Worm (Caenorhabditis elegans) whole organism, young adult: Measurements from ENCODE around the gene ttr-57.
"Not testable (repeated sequence)": the region's sequence is repeated elsewhere in the genome, so short reads cannot be mapped to it uniquely, and the experiment has no call there.

ENCODE experiments used
- C06A6.2 ChIP-seq: fragments of 200-800 bp; sonication (Bioruptor generic); conservative IDR thresholded peaks from 2 replicates; pipeline ENCODE4 v1.3.6; 2022; ENCODE audit warnings: missing genetic modification characterization, missing compliant biosample characterization
- F22D6.2 ChIP-seq: sonication (generic microtip); optimal IDR thresholded peaks from 2 replicates; lab custom pipeline; 2016; ENCODE audit warnings: mild to moderate bottlenecking, missing genetic modification characterization, missing compliant biosample characterization
- F37B4.10 ChIP-seq: fragments of 200-800 bp; sonication (Bioruptor generic); IDR thresholded peaks from 2 replicates; pipeline ENCODE4 v1.3.6; 2022; ENCODE audit warnings: missing genetic modification characterization, missing compliant biosample characterization
- F49E8.2 ChIP-seq: sonication (generic microtip); optimal IDR thresholded peaks from 3 replicates; lab custom pipeline; 2017; ENCODE audit warnings: missing genetic modification characterization, mild to moderate bottlenecking, missing compliant biosample characterization, antibody characterized with exemption, moderate library complexity; ENCODE audit not compliant: insufficient read depth
- F57C9.4 ChIP-seq: sonication (generic microtip); optimal IDR thresholded peaks from 2 replicates; lab custom pipeline; 2017; ENCODE audit warnings: mild to moderate bottlenecking, missing genetic modification characterization, missing compliant biosample characterization
- Y53F4B.3 ChIP-seq: fragments of 200-800 bp; sonication (Bioruptor generic); IDR thresholded peaks from 2 replicates; pipeline ENCODE4 v1.3.6; 2022; ENCODE audit warnings: missing genetic modification reagents, missing genetic modification characterization, missing compliant biosample characterization
- bed-1 ChIP-seq: fragments of 200-800 bp; sonication (Bioruptor generic); IDR thresholded peaks from 2 replicates; pipeline ENCODE4 v1.3.6; 2022; ENCODE audit warnings: missing genetic modification reagents, missing genetic modification characterization, missing compliant biosample characterization
- bed-2 ChIP-seq: fragments of 200-800 bp; sonication (Bioruptor generic); IDR thresholded peaks from 2 replicates; pipeline ENCODE4 v1.3.6; 2022; ENCODE audit warnings: missing genetic modification reagents, missing genetic modification characterization, missing compliant biosample characterization
- ccch-3 ChIP-seq: fragments of 200-800 bp; sonication (Bioruptor generic); optimal IDR thresholded peaks from 2 replicates; lab custom pipeline; 2018; ENCODE audit warnings: mild to moderate bottlenecking, missing genetic modification characterization, missing compliant biosample characterization
- ceh-100 ChIP-seq: fragments of 200-800 bp; sonication (Bioruptor generic); IDR thresholded peaks from 2 replicates; pipeline ENCODE4 v1.3.6; 2022; ENCODE audit warnings: missing genetic modification reagents, missing genetic modification characterization, missing compliant biosample characterization
- ceh-27 ChIP-seq: fragments of 200-800 bp; sonication (Bioruptor generic); optimal IDR thresholded peaks from 2 replicates; lab custom pipeline; 2018; ENCODE audit warnings: mild to moderate bottlenecking, missing genetic modification characterization, moderate library complexity, missing compliant biosample characterization
- efl-1 ChIP-seq: fragments of 150-350 bp; optimal IDR thresholded peaks from 2 replicates; lab custom pipeline; 2014; ENCODE audit warnings: missing biosample characterization, missing genetic modification reagents, missing genetic modification characterization
- ekl-4 ChIP-seq: fragments of 200-800 bp; sonication (Bioruptor generic); IDR thresholded peaks from 2 replicates; pipeline ENCODE4 v1.3.6; 2022; ENCODE audit warnings: missing genetic modification reagents, missing genetic modification characterization, missing compliant biosample characterization
- fkh-3 ChIP-seq: sonication (generic microtip); optimal IDR thresholded peaks from 2 replicates; lab custom pipeline; 2016; ENCODE audit warnings: mild to moderate bottlenecking, missing genetic modification characterization, missing compliant biosample characterization
- hlh-26 ChIP-seq: fragments of 200-800 bp; sonication (Bioruptor generic); conservative IDR thresholded peaks from 2 replicates; pipeline ENCODE4 v1.3.6; 2022; ENCODE audit warnings: missing genetic modification reagents, missing genetic modification characterization, missing compliant biosample characterization
- hmg-1.2 ChIP-seq: fragments of 200-800 bp; sonication (Bioruptor generic); IDR thresholded peaks from 2 replicates; pipeline ENCODE4 v1.3.6; 2022; ENCODE audit warnings: missing genetic modification reagents, missing genetic modification characterization, missing compliant biosample characterization
- let-526 ChIP-seq: fragments of 200-800 bp; sonication (Bioruptor generic); IDR thresholded peaks from 2 replicates; pipeline ENCODE4 v1.3.6; 2022; ENCODE audit warnings: missing genetic modification reagents, missing genetic modification characterization, missing compliant biosample characterization
- lin-40 ChIP-seq: sonication (generic microtip); optimal IDR thresholded peaks from 2 replicates; lab custom pipeline; 2016; ENCODE audit warnings: missing genetic modification characterization, mild to moderate bottlenecking, missing compliant biosample characterization, missing genotype, missing genetic modification reagents
- lir-1 ChIP-seq: fragments of 200-800 bp; sonication (Bioruptor generic); conservative IDR thresholded peaks from 2 replicates; pipeline ENCODE4 v1.3.6; 2022; ENCODE audit warnings: missing genetic modification reagents, missing genetic modification characterization, missing compliant biosample characterization
- madf-10 ChIP-seq: sonication (generic microtip); optimal IDR thresholded peaks from 2 replicates; lab custom pipeline; 2016; ENCODE audit warnings: mild to moderate bottlenecking, missing genetic modification characterization, missing compliant biosample characterization
- mcd-1 ChIP-seq: fragments of 200-800 bp; sonication (Bioruptor generic); IDR thresholded peaks from 2 replicates; pipeline ENCODE4 v1.3.6; 2022; ENCODE audit warnings: missing genetic modification reagents, missing genetic modification characterization, missing compliant biosample characterization
- mes-4 ChIP-seq: sonication (generic microtip); optimal IDR thresholded peaks from 2 replicates; lab custom pipeline; 2016; ENCODE audit warnings: missing genotype, missing genetic modification characterization, missing compliant biosample characterization
- nfya-1 ChIP-seq: sonication (generic microtip); optimal IDR thresholded peaks from 2 replicates; lab custom pipeline; 2017; ENCODE audit warnings: antibody characterized with exemption, missing compliant biosample characterization, missing genetic modification characterization, borderline replicate concordance; ENCODE audit not compliant: insufficient read depth
- nfya-2 ChIP-seq: fragments of 200-800 bp; sonication (Bioruptor generic); IDR thresholded peaks from 2 replicates; pipeline ENCODE4 v1.3.6; 2022; ENCODE audit warnings: missing genetic modification reagents, missing genetic modification characterization, missing compliant biosample characterization
- nfyb-1 ChIP-seq: fragments of 200-800 bp; sonication (Bioruptor generic); IDR thresholded peaks from 2 replicates; pipeline ENCODE4 v1.3.6; 2022; ENCODE audit warnings: missing genetic modification reagents, missing genetic modification characterization, missing compliant biosample characterization
- nhr-27 ChIP-seq: fragments of 200-800 bp; sonication (Bioruptor generic); optimal IDR thresholded peaks from 2 replicates; lab custom pipeline; 2018; ENCODE audit warnings: mild to moderate bottlenecking, missing genetic modification characterization, moderate library complexity, missing compliant biosample characterization
- nhr-80 ChIP-seq: sonication (generic microtip); optimal IDR thresholded peaks from 2 replicates; lab custom pipeline; 2016; ENCODE audit warnings: missing genetic modification characterization, missing compliant biosample characterization
- nhr-90 ChIP-seq: sonication (generic microtip); optimal IDR thresholded peaks from 2 replicates; lab custom pipeline; 2016; ENCODE audit warnings: missing genotype, mild to moderate bottlenecking, missing genetic modification characterization, missing compliant biosample characterization
- pbrm-1 ChIP-seq: fragments of 200-800 bp; sonication (Bioruptor generic); IDR thresholded peaks from 2 replicates; pipeline ENCODE4 v1.3.6; 2022; ENCODE audit warnings: missing genetic modification reagents, missing genetic modification characterization, missing compliant biosample characterization
- rcor-1 ChIP-seq: fragments of 200-800 bp; sonication (Bioruptor generic); IDR thresholded peaks from 2 replicates; pipeline ENCODE4 v1.3.6; 2022; ENCODE audit warnings: missing genetic modification reagents, missing genetic modification characterization, missing compliant biosample characterization
- repo-1 ChIP-seq: sonication (generic microtip); optimal IDR thresholded peaks from 2 replicates; lab custom pipeline; 2017; ENCODE audit warnings: mild to moderate bottlenecking, missing genetic modification characterization, missing compliant biosample characterization
- sdz-38 ChIP-seq: sonication (generic microtip); optimal IDR thresholded peaks from 2 replicates; lab custom pipeline; 2016; ENCODE audit warnings: missing genotype, missing genetic modification characterization, missing compliant biosample characterization
- snpc-1.3 ChIP-seq: sonication (generic microtip); optimal IDR thresholded peaks from 2 replicates; lab custom pipeline; 2017; ENCODE audit warnings: missing genetic modification characterization, mild to moderate bottlenecking, missing compliant biosample characterization, antibody characterized with exemption, moderate library complexity, missing genotype, missing genetic modification reagents; ENCODE audit not compliant: insufficient read depth
- sptf-2 ChIP-seq: fragments of 200-800 bp; sonication (Bioruptor generic); optimal IDR thresholded peaks from 2 replicates; lab custom pipeline; 2018; ENCODE audit warnings: mild to moderate bottlenecking, missing genetic modification characterization, missing compliant biosample characterization
- unc-130 ChIP-seq: sonication (generic microtip); optimal IDR thresholded peaks from 2 replicates; lab custom pipeline; 2016; ENCODE audit warnings: missing genetic modification reagents, missing genetic modification characterization, missing compliant biosample characterization
- unc-62 ChIP-seq: fragments of 150-350 bp; optimal IDR thresholded peaks from 2 replicates; lab custom pipeline; 2014; ENCODE audit warnings: missing biosample characterization, missing genetic modification reagents, missing genetic modification characterization
- xnd-1 ChIP-seq: sonication (generic microtip); optimal IDR thresholded peaks from 2 replicates; lab custom pipeline; 2016; ENCODE audit warnings: missing genotype, missing genetic modification reagents, missing genetic modification characterization, missing compliant biosample characterization
- zim-3 ChIP-seq: sonication (generic microtip); optimal IDR thresholded peaks from 2 replicates; lab custom pipeline; 2017; ENCODE audit warnings: mild to moderate bottlenecking, missing genetic modification characterization, moderate library complexity, missing compliant biosample characterization
- ztf-18 ChIP-seq: sonication (generic microtip); optimal IDR thresholded peaks from 2 replicates; lab custom pipeline; 2016; ENCODE audit warnings: missing genotype, mild to moderate bottlenecking, missing genetic modification characterization, missing compliant biosample characterization
- ztf-26 ChIP-seq: sonication (generic microtip); optimal IDR thresholded peaks from 2 replicates; lab custom pipeline; 2017; ENCODE audit warnings: missing genetic modification characterization, missing compliant biosample characterization
- ztf-6 ChIP-seq: fragments of 200-800 bp; sonication (Bioruptor generic); IDR thresholded peaks from 2 replicates; pipeline ENCODE4 v1.3.6; 2022; ENCODE audit warnings: missing genetic modification reagents, missing genetic modification characterization, missing compliant biosample characterization

The ttr-57 gene

ce11 chrV:20568995-20569394 is 35.9 kb upstream of the ttr-57 start, which contains the start of gene F26F2.4:
F26F2.4 (plus strand) TSS chrV:20569295.
- not testable (repeated sequence) for TF ChIP-seq repo-1 (tag; lab: Kevin White, UChicago); fkh-3; hlh-26 (GFP tag; lab: Robert Waterston, UW)

DNA sequence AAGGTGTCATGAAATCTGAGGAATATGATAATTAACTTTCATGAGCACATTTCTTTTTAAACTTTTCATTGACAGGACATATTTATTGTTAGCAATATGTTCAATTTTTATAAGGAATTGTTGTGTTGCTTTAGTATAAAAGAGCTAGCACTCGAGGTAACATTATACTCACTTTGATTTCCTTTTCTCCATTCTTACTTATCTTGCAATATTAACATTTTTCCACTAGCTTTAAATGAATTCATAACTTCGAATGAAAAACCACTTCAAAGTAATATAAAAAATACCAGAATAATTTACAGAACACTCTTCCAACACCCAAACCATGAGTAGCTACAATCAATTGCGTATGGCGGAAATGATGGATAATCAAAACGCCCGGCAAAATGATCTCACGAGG is 31.5 kb upstream of the ttr-57 start, which contains the start of gene F26F2.5:
Gene F26F2.5 (plus strand): TSS at position 301 of the 400 bp plus-strand sequence.
- TF ChIP-seq rcor-1 (GFP tag; lab: Robert Waterston, UW) (no peak), bed-1 (no peak), ceh-100 (no peak), bed-2 (no peak), sptf-2 (GFP tag; lab: Kevin White, UChicago) (no peak), F57C9.4 (no peak), ceh-27 (GFP tag; lab: Kevin White, UChicago) (no peak), mes-4 (tag; lab: Kevin White, UChicago) (no peak), F22D6.2 (tag; lab: Kevin White, UChicago) (no peak), mcd-1 (GFP tag; lab: Robert Waterston, UW) (no peak)

ce11 chrV:20574314-20574713 is 30.6 kb upstream of the ttr-57 start, which contains the start of gene clec-263:
clec-263 (plus strand) TSS chrV:20574614.
- TF ChIP-seq F49E8.2 (tag; lab: Kevin White, UChicago) (no peak), nhr-90 (tag; lab: Kevin White, UChicago) (no peak), lin-40 (tag; lab: Kevin White, UChicago) (no peak), snpc-1.3 (no peak), ztf-26 (tag; lab: Kevin White, UChicago) (no peak), ztf-18 (tag; lab: Kevin White, UChicago) (no peak), nfya-1 (no peak)

DNA sequence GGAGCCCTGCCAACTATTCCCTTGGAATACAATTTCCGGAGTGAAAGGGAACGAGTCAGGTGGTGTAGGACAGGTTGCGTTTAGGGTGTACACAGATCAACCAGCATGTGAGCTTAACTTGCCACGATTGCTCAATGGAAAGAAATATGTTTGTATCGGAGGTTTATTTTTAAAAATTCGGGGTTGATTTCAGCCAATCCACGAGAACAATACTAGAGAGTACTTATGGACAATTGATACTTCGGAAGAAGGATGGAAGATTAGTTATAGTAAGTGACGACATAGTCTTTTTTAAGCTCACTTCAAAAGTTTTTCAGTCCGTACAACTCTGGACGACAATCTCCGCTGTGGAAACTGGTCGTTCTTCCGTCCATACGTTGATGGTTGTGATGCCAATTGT is 30.0 kb upstream of the ttr-57 start:
- no peak for TF ChIP-seq nhr-90 (tag; lab: Kevin White, UChicago)
- TF ChIP-seq nfya-2 (GFP tag; lab: Robert Waterston, UW): no peak
- no peak for TF ChIP-seq ztf-26 (tag; lab: Kevin White, UChicago)
- TF ChIP-seq nhr-80 (tag; lab: Kevin White, UChicago): no peak
- TF ChIP-seq hmg-1.2 (GFP tag; lab: Robert Waterston, UW): no peak
- TF ChIP-seq efl-1: no peak
- TF ChIP-seq unc-62: no peak
- no peak for TF ChIP-seq ekl-4
- TF ChIP-seq sdz-38 (tag; lab: Kevin White, UChicago): no peak
- no peak for TF ChIP-seq ztf-6 (GFP tag; lab: Robert Waterston, UW)
- no peak for TF ChIP-seq F49E8.2 (tag; lab: Kevin White, UChicago)
- no peak for TF ChIP-seq xnd-1 (tag; lab: Kevin White, UChicago)
- no peak for TF ChIP-seq ccch-3 (GFP tag; lab: Kevin White, UChicago)
- TF ChIP-seq, all 124 proteins: peak for 0

DNA sequence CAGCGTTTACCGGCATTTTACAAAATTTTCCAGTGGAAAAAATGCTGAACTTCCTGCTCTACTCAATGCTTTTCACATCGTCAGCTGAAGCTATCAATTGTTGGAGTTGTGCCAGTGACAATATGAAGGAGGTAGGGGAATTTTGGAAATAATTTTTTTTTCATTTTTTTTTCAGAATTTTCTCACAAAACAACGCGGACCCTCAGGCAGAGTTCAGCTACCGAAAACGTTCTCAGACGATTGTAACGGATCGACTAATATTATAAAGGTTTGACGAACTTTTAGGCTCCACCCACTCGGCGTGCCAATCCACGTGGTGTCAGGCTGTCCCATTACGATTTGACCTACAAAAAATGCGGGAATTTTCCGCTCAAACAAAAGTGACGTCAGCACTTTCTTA is 25.4 kb upstream of the ttr-57 start, which contains the start of gene F26F2.8:
Gene F26F2.8 (plus strand): TSS at position 13 of the 400 bp plus-strand sequence.
- TF ChIP-seq zim-3 (tag; lab: Kevin White, UChicago) (no peak), repo-1 (tag; lab: Kevin White, UChicago) (no peak), ztf-26 (tag; lab: Kevin White, UChicago) (no peak), bed-2 (no peak), lin-40 (tag; lab: Kevin White, UChicago) (no peak), nfyb-1 (no peak), pbrm-1 (GFP tag; lab: Robert Waterston, UW) (no peak), F37B4.10 (no peak), madf-10 (tag; lab: Kevin White, UChicago) (no peak), C06A6.2 (GFP tag; lab: Robert Waterston, UW) (no peak), snpc-1.3 (no peak), Y53F4B.3 (GFP tag; lab: Robert Waterston, UW) (no peak), let-526 (no peak), nhr-27 (no peak), unc-130 (GFP tag; lab: Kevin White, UChicago) (no peak), lir-1 (GFP tag; lab: Robert Waterston, UW) (no peak)
